Fruit fly (Drosophila melanogaster): ENCODE measurements around the gene fng.
A peak's percentile ranks its signal among the peaks of the same experiment; 100 is the strongest.

Gene fng

dm6 chr3L:20923030-20923591 lies 26.2 kb downstream of the fng start:
- TF ChIP-seq CG6813 (GFP tag; optimal IDR thresholded peaks at IDR 0.05): peak; percentile 11
- TF ChIP-seq E2f2 (GFP tag; IDR thresholded peaks at IDR 0.05): 0 out of 2 replicates have a peak, but pooled peaks have one; percentile 26
- TF ChIP-seq Deaf1 (tag; optimal IDR thresholded peaks at IDR 0.05): no peak
- TF ChIP-seq Sox102F (GFP tag; optimal IDR thresholded peaks at IDR 0.05): peak; percentile 71
- TF ChIP-seq CG5953 (GFP tag; IDR thresholded peaks at IDR 0.05): no peak
- peak; percentile 43 for TF ChIP-seq CG15601 (tag; optimal IDR thresholded peaks at IDR 0.05)
- no peak for TF ChIP-seq sob (GFP tag; IDR thresholded peaks at IDR 0.05)
- TF ChIP-seq lola (GFP tag; optimal IDR thresholded peaks at IDR 0.05): peak in 1 of 3 experiments; percentile 75
- TF ChIP-seq CG4328 (GFP tag; optimal IDR thresholded peaks at IDR 0.05): no peak
- TF ChIP-seq org-1 (GFP tag; optimal IDR thresholded peaks at IDR 0.05): no peak
- TF ChIP-seq CG12744 (GFP tag; optimal IDR thresholded peaks at IDR 0.05): no peak
- TF ChIP-seq nau (GFP tag; optimal IDR thresholded peaks at IDR 0.05): no peak
- TF ChIP-seq wek (GFP tag; optimal IDR thresholded peaks at IDR 0.05): no peak
- TF ChIP-seq dysf (GFP tag; IDR thresholded peaks at IDR 0.05): peak; percentile 29; the same call in 1 of the 3 replicates
- TF ChIP-seq pum (GFP tag; optimal IDR thresholded peaks at IDR 0.05): peak; percentile 29
- no peak for TF ChIP-seq CG13894 (tag; optimal IDR thresholded peaks at IDR 0.05)
- TF ChIP-seq Optix (GFP tag; IDR thresholded peaks at IDR 0.05): 0 out of 3 replicates have a peak, but pooled peaks have one; percentile 49
- peak; percentile 63 for TF ChIP-seq phol (tag; optimal IDR thresholded peaks at IDR 0.05)
- TF ChIP-seq BEAF-32 (GFP tag; optimal IDR thresholded peaks at IDR 0.05): no peak
- peak; percentile 52 for TF ChIP-seq Hsf (GFP tag; optimal IDR thresholded peaks at IDR 0.05)
- TF ChIP-seq NC2β (GFP tag; optimal IDR thresholded peaks at IDR 0.05): peak; percentile 44
- TF ChIP-seq jigr1 (GFP tag; IDR thresholded peaks at IDR 0.05): no peak
- peak; percentile 11 for TF ChIP-seq bcd (GFP tag; optimal IDR thresholded peaks at IDR 0.05)
- TF ChIP-seq HLH54F (GFP tag; optimal IDR thresholded peaks at IDR 0.05): no peak
- TF ChIP-seq CG12659 (GFP tag; optimal IDR thresholded peaks at IDR 0.05): no peak
- peak; percentile 30 for TF ChIP-seq CG15269 (tag; optimal IDR thresholded peaks at IDR 0.05)
- peak; percentile 10 for TF ChIP-seq ind (GFP tag; optimal IDR thresholded peaks at IDR 0.05)
- no peak for TF ChIP-seq CG9817 (tag; optimal IDR thresholded peaks at IDR 0.05)
- no peak for TF ChIP-seq CG3065 (GFP tag; optimal IDR thresholded peaks at IDR 0.05)
- no peak for TF ChIP-seq cad (GFP tag; optimal IDR thresholded peaks at IDR 0.05)
- peak; percentile 23 for TF ChIP-seq Sox100B (GFP tag; optimal IDR thresholded peaks at IDR 0.05)
- TF ChIP-seq dpn (GFP tag; optimal IDR thresholded peaks at IDR 0.05): peak in 1 of 2 experiments; percentile 23
- TF ChIP-seq grau (tag; optimal IDR thresholded peaks at IDR 0.05): peak; percentile 51
- no peak for TF ChIP-seq seq (GFP tag; IDR thresholded peaks at IDR 0.05)
- TF ChIP-seq stwl (tag; optimal IDR thresholded peaks at IDR 0.05): peak; percentile 18
- no peak for TF ChIP-seq CG8478 (optimal IDR thresholded peaks at IDR 0.05)
- peak; percentile 55 for TF ChIP-seq CG8388 (GFP tag; optimal IDR thresholded peaks at IDR 0.05)
- TF ChIP-seq HLH3B (GFP tag; IDR thresholded peaks at IDR 0.05): peak; percentile 32; the same call in 1 of the 2 replicates
- TF ChIP-seq PHDP (tag; optimal IDR thresholded peaks at IDR 0.05): peak; percentile 32
- TF ChIP-seq CG17328 (GFP tag; IDR thresholded peaks at IDR 0.05): no peak; the same call in 1 of the 2 replicates
- no peak for TF ChIP-seq Bgb (GFP tag; IDR thresholded peaks at IDR 0.05; ENCODE audit: partially characterized antibody)
- TF ChIP-seq ftz-f1 (GFP tag; optimal IDR thresholded peaks at IDR 0.05): no peak
- TF ChIP-seq CG12391 (tag; optimal IDR thresholded peaks at IDR 0.05): peak; percentile 61
- TF ChIP-seq gt (GFP tag; IDR thresholded peaks at IDR 0.05): no peak
- no peak for TF ChIP-seq mirr (GFP tag; optimal IDR thresholded peaks at IDR 0.05)
- TF ChIP-seq E2f1 (GFP tag; IDR thresholded peaks at IDR 0.05): no peak
- peak; percentile 60 for TF ChIP-seq Ets65A (GFP tag)
- no peak for TF ChIP-seq Kr (GFP tag; optimal IDR thresholded peaks at IDR 0.05)
- TF ChIP-seq NC2α (GFP tag; optimal IDR thresholded peaks at IDR 0.05): peak; percentile 18
- peak; percentile 63 for TF ChIP-seq CG17359 (tag; optimal IDR thresholded peaks at IDR 0.05)

All from whole organism, embryonic.